Worm (Caenorhabditis elegans): Measurements from ENCODE around the gene cyp-35A1.
"Not testable (repeated sequence)": the region's sequence is repeated elsewhere in the genome, so short reads cannot be mapped to it uniquely, and the experiment has no call there.

The cyp-35A1 gene

ce11 chrV:7337218-7337617, 24.4 kb downstream of the cyp-35A1 start, which contains the start of gene F10G2.7:
TSS of gene F10G2.7 (minus strand) at chrV:7337318.
- TF ChIP-seq lin-39 (tag; optimal IDR thresholded peaks at IDR 0.05); ets-5 (GFP tag; IDR thresholded peaks at IDR 0.05); zag-1 (tag; optimal IDR thresholded peaks at IDR 0.05): not testable (repeated sequence)

- no peak for TF ChIP-seq irx-1 (tag; optimal IDR thresholded peaks at IDR 0.05)
- no peak for TF ChIP-seq lin-39 (tag; optimal IDR thresholded peaks at IDR 0.05)
- TF ChIP-seq ceh-63 (GFP tag; optimal IDR thresholded peaks at IDR 0.05), result no peak
- TF ChIP-seq F16B12.6 (tag; optimal IDR thresholded peaks at IDR 0.05), result no peak
- no peak for TF ChIP-seq egl-27 (tag; optimal IDR thresholded peaks at IDR 0.05)
- no peak for TF ChIP-seq nhr-76 (tag; optimal IDR thresholded peaks at IDR 0.05)
- TF ChIP-seq grh-1 (GFP tag; IDR thresholded peaks at IDR 0.05), result no peak
- no peak for TF ChIP-seq rnt-1 (tag; optimal IDR thresholded peaks at IDR 0.05)
- no peak for TF ChIP-seq efl-3 (GFP tag; optimal IDR thresholded peaks at IDR 0.05)
- TF ChIP-seq lin-15B (tag; optimal IDR thresholded peaks at IDR 0.05), result no peak
These were observed 29.3 kb downstream of the cyp-35A1 start, which contains the start of gene F10G2.1 for ce11 chrV:7332253-7332652. TSS of gene F10G2.1 (plus strand) at chrV:7332553.

ce11 chrV:7330868-7331267, 30.7 kb downstream of the cyp-35A1 start, which contains the start of gene F10G2.2:
TSS of gene F10G2.2 (plus strand) at chrV:7331168.
- TF ChIP-seq nhr-237 (tag; optimal IDR thresholded peaks at IDR 0.05) (no peak), lin-35 (GFP tag; optimal IDR thresholded peaks at IDR 0.05) (no peak), lir-3 (tag; optimal IDR thresholded peaks at IDR 0.05; ENCODE audit: poor library complexity) (no peak), elt-2 (tag; optimal IDR thresholded peaks at IDR 0.05) (no peak), aha-1 (tag; optimal IDR thresholded peaks at IDR 0.05) (no peak), sptf-1 (tag; optimal IDR thresholded peaks at IDR 0.05) (no peak), aly-2 (tag; optimal IDR thresholded peaks at IDR 0.05) (no peak), unc-98 (GFP tag; IDR thresholded peaks at IDR 0.05) (no peak), nhr-28 (tag; optimal IDR thresholded peaks at IDR 0.05) (no peak), lin-13 (GFP tag; optimal IDR thresholded peaks at IDR 0.05) (no peak), mep-1 (tag; optimal IDR thresholded peaks at IDR 0.05) (no peak), hpl-2 (GFP tag; optimal IDR thresholded peaks at IDR 0.05) (no peak), jun-1 (tag; optimal IDR thresholded peaks at IDR 0.05) (no peak), hlh-4 (tag; optimal IDR thresholded peaks at IDR 0.05) (no peak), nhr-90 (tag; optimal IDR thresholded peaks at IDR 0.05; ENCODE audit: poor library complexity) (no peak), lin-14 (GFP tag; optimal IDR thresholded peaks at IDR 0.05) (no peak)

- TF ChIP-seq lin-35 (GFP tag; optimal IDR thresholded peaks at IDR 0.05) (no peak), ceh-63 (GFP tag; optimal IDR thresholded peaks at IDR 0.05) (no peak), ceh-88 (GFP tag; IDR thresholded peaks at IDR 0.05) (no peak), hlh-17 (GFP tag; optimal IDR thresholded peaks at IDR 0.05; ENCODE audit: borderline replicate concordance) (no peak), isw-1 (GFP tag; IDR thresholded peaks at IDR 0.05) (no peak), nhr-85 (tag) (no peak), fkh-8 (tag; optimal IDR thresholded peaks at IDR 0.05) (no peak)
These were observed 33.5 kb downstream of the cyp-35A1 start, which contains the start of gene clec-7 for ce11 chrV:7328092-7328491. TSS of gene clec-7 (plus strand) at chrV:7328392.

ce11 chrV:7326928-7327327, 34.6 kb downstream of the cyp-35A1 start, which contains the start of gene F10G2.4:
TSS of gene F10G2.4 (plus strand) at chrV:7327228.
- TF ChIP-seq hlh-17 (GFP tag; optimal IDR thresholded peaks at IDR 0.05; ENCODE audit: borderline replicate concordance) (no peak), efl-3 (GFP tag; optimal IDR thresholded peaks at IDR 0.05) (no peak), alr-1 (tag; optimal IDR thresholded peaks at IDR 0.05; ENCODE audit: borderline replicate concordance) (no peak), nhr-237 (tag; optimal IDR thresholded peaks at IDR 0.05) (no peak), nhr-84 (tag; optimal IDR thresholded peaks at IDR 0.05) (no peak), lin-15B (tag; optimal IDR thresholded peaks at IDR 0.05) (no peak), snu-23 (GFP tag; optimal IDR thresholded peaks at IDR 0.05) (no peak), unc-30 (tag; optimal IDR thresholded peaks at IDR 0.05) (no peak), aly-2 (tag; optimal IDR thresholded peaks at IDR 0.05) (no peak), ceh-90 (tag; optimal IDR thresholded peaks at IDR 0.05) (no peak), tlp-1 (tag; optimal IDR thresholded peaks at IDR 0.05) (no peak), grh-1 (GFP tag; IDR thresholded peaks at IDR 0.05) (no peak), F16B12.6 (tag; optimal IDR thresholded peaks at IDR 0.05) (no peak), egl-27 (tag; optimal IDR thresholded peaks at IDR 0.05) (no peak), isw-1 (GFP tag; IDR thresholded peaks at IDR 0.05) (no peak)

All from whole organism, L1 larva.